Worm (Caenorhabditis elegans): ENCODE results near the gene aipl-1.

The aipl-1 gene

DNA sequence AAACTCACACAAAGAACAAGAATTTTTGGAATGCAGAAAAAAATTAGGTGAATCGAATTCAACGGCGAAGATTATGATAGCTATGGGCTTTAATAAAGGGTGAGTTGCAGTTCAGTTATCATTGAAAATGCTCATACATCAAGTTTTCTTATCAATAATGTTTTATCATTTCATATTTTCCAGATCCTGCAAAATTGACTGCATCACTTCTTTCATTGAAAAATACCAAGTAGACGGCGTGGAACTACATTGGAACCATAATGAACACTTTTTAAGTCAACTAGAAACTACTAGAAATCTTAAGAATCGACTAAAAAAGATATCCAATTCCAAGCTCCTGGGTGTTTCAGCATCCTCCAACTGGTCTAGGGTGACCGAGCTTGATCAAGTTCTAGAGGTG lies 6.7 kb upstream of the aipl-1 start, which contains the start of gene K08F9.1:
K08F9.1 (minus strand) TSS at position 101 of the 400 bp plus-strand sequence.
- TF ChIP-seq ceh-82 (tag; optimal IDR thresholded peaks at IDR 0.05) (no peak), zfp-3 (GFP tag; conservative IDR thresholded peaks at IDR 0.05) (no peak), ama-1 (optimal IDR thresholded peaks at IDR 0.05) (no peak), nhr-41 (GFP tag; IDR thresholded peaks at IDR 0.05) (no peak), nhr-28 (tag; optimal IDR thresholded peaks at IDR 0.05) (no peak), attf-4 (tag; optimal IDR thresholded peaks at IDR 0.05) (no peak), hlh-11 (tag; optimal IDR thresholded peaks at IDR 0.05) (no peak), unc-130 (GFP tag; optimal IDR thresholded peaks at IDR 0.05) (no peak), ceh-28 (tag; optimal IDR thresholded peaks at IDR 0.05) (no peak), lin-15B (tag; optimal IDR thresholded peaks at IDR 0.05) (no peak), T26A8.4 (GFP tag; IDR thresholded peaks at IDR 0.05) (no peak), nhr-11 (tag; optimal IDR thresholded peaks at IDR 0.05) (no peak), D1046.2 (GFP tag; IDR thresholded peaks at IDR 0.05) (no peak), set-16 (GFP tag; IDR thresholded peaks at IDR 0.05) (no peak), nhr-111 (GFP tag; optimal IDR thresholded peaks at IDR 0.05) (no peak), aly-2 (tag; optimal IDR thresholded peaks at IDR 0.05) (no peak), ctbp-1 (GFP tag; IDR thresholded peaks at IDR 0.05) (no peak)

ce11 chrV:15140247-15140646 lies 3.6 kb upstream of the aipl-1 start, which contains the start of gene K08F9.3:
Gene K08F9.3 (plus strand): TSS chrV:15140547.
- TF ChIP-seq ztf-11 (tag; optimal IDR thresholded peaks at IDR 0.05) (no peak), skn-1 (tag; optimal IDR thresholded peaks at IDR 0.05) (no peak), ceh-32 (tag; optimal IDR thresholded peaks at IDR 0.05; ENCODE audit: poor library complexity) (no peak), ceh-28 (tag; optimal IDR thresholded peaks at IDR 0.05) (no peak), zfp-3 (GFP tag; conservative IDR thresholded peaks at IDR 0.05) (no peak), F26F4.8 (GFP tag; conservative IDR thresholded peaks at IDR 0.05) (no peak), unc-62 (GFP tag; optimal IDR thresholded peaks at IDR 0.05 in 1 of 2) (no peak), unc-62 (tag; optimal IDR thresholded peaks at IDR 0.05) (no peak), nhr-48 (tag; optimal IDR thresholded peaks at IDR 0.05) (no peak), daf-19 (GFP tag; conservative IDR thresholded peaks at IDR 0.05) (no peak), lin-13 (GFP tag; optimal IDR thresholded peaks at IDR 0.05) (no peak), ceh-62 (tag; optimal IDR thresholded peaks at IDR 0.05) (no peak)

- TF ChIP-seq nhr-77 (tag; optimal IDR thresholded peaks at IDR 0.05) = peak; percentile 55
- no peak for TF ChIP-seq daf-16 (GFP tag; optimal IDR thresholded peaks at IDR 0.05)
- peak; percentile 55 for TF ChIP-seq daf-16 (tag; optimal IDR thresholded peaks at IDR 0.05)
- peak; percentile 34 for TF ChIP-seq nhr-28 (tag; optimal IDR thresholded peaks at IDR 0.05)
- peak; percentile 14 for TF ChIP-seq pqm-1 (tag; optimal IDR thresholded peaks at IDR 0.05)
- no peak for TF ChIP-seq gei-8 (GFP tag; optimal IDR thresholded peaks at IDR 0.05)
- peak; percentile 12 for TF ChIP-seq dve-1 (tag; optimal IDR thresholded peaks at IDR 0.05; ENCODE audit: insufficient read depth)
Measured at ce11 chrV:15139811-15140210, 3.2 kb upstream of the aipl-1 start.

DNA sequence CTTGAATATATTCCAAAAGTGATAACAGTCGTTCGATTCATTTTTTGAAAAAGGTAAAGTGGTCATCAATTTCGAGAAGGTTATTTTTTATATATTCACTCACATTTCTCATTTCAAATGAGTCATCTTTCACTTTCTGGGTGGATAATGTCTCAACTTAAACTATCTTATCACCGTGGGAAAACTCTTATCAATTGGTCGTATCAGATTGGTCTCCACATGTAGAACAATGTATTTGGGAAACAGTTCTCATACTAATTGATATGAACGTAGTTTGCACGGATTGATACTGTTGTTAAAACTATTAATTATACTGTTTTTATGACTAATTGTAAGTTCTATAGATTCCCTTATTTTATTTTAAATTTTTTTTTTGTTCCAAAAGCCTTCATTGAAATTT lies 2.8 kb downstream of the aipl-1 start:
- TF ChIP-seq dmd-6 (GFP tag; IDR thresholded peaks at IDR 0.05) = peak; percentile 16; the same call in 1 of the 2 replicates
- TF ChIP-seq hlh-11 (tag; optimal IDR thresholded peaks at IDR 0.05) = no peak
- no peak for TF ChIP-seq nhr-25 (tag; optimal IDR thresholded peaks at IDR 0.05; ENCODE audit: borderline replicate concordance, insufficient read depth)
- peak; percentile 8 for TF ChIP-seq nhr-6 (tag; optimal IDR thresholded peaks at IDR 0.05)
- no peak for TF ChIP-seq daf-16 (GFP tag; optimal IDR thresholded peaks at IDR 0.05)
- TF ChIP-seq daf-16 (tag; optimal IDR thresholded peaks at IDR 0.05) = peak; percentile 25
- TF ChIP-seq pqm-1 (tag; optimal IDR thresholded peaks at IDR 0.05) = no peak
- peak; percentile 36 for TF ChIP-seq nhr-28 (tag; optimal IDR thresholded peaks at IDR 0.05)

ce11 chrV:15132423-15132822 lies 4.2 kb downstream of the aipl-1 start, which contains the start of gene str-171:
Gene str-171 (minus strand): TSS chrV:15132523.
- TF ChIP-seq tag-97 (GFP tag; IDR thresholded peaks at IDR 0.05) (no peak), unc-130 (GFP tag; optimal IDR thresholded peaks at IDR 0.05) (no peak), egl-43 (GFP tag; IDR thresholded peaks at IDR 0.05) (no peak), dpl-1 (GFP tag; optimal IDR thresholded peaks at IDR 0.05) (no peak), lsy-2 (tag; optimal IDR thresholded peaks at IDR 0.05) (no peak), sdz-12 (GFP tag; optimal IDR thresholded peaks at IDR 0.05) (no peak), pqm-1 (tag; optimal IDR thresholded peaks at IDR 0.05) (no peak), hif-1 (tag; optimal IDR thresholded peaks at IDR 0.05) (no peak), daf-12 (tag; optimal IDR thresholded peaks at IDR 0.05) (no peak), zfp-2 (tag; optimal IDR thresholded peaks at IDR 0.05) (no peak)

Measured in whole organism, L4 larva.